Worm (Caenorhabditis elegans): Measurements from ENCODE around the gene ceh-84.

- no peak for TF ChIP-seq egl-27 (tag; optimal IDR thresholded peaks at IDR 0.05)
- no peak for TF ChIP-seq skn-1 (tag; optimal IDR thresholded peaks at IDR 0.05)
- no peak for TF ChIP-seq elt-3 (tag; optimal IDR thresholded peaks at IDR 0.05)
- TF ChIP-seq lin-13 (GFP tag; optimal IDR thresholded peaks at IDR 0.05), result no peak
- TF ChIP-seq snpc-4 (tag; optimal IDR thresholded peaks at IDR 0.05), result no peak
- TF ChIP-seq nhr-12 (tag; optimal IDR thresholded peaks at IDR 0.05), result no peak
- no peak for TF ChIP-seq ceh-82 (tag; optimal IDR thresholded peaks at IDR 0.05)
- TF ChIP-seq R02D3.7 (tag; optimal IDR thresholded peaks at IDR 0.05), result no peak
- TF ChIP-seq unc-55 (GFP tag; optimal IDR thresholded peaks at IDR 0.05), result no peak
- no peak for TF ChIP-seq unc-62 (GFP tag; optimal IDR thresholded peaks at IDR 0.05)
- TF ChIP-seq mab-5 (tag; optimal IDR thresholded peaks at IDR 0.05), result no peak
Observed at ce11 chrII:2045505-2045904, 44.9 kb upstream of the ceh-84 start, which contains the start of gene bath-24.
